Fruit fly (Drosophila melanogaster): ENCODE results near the gene CG34277.

CG34277 gene

dm6 chr3R:5371563-5371962 is 2.2 kb downstream of the CG34277 start, which contains the start of gene Polr2F (continued):
- peak; percentile 54; the same call in 2 of the 3 replicates for TF ChIP-seq Mrtf (GFP tag; IDR thresholded peaks at IDR 0.05)
- TF ChIP-seq CG32532 (GFP tag; IDR thresholded peaks at IDR 0.05): peak; percentile 87
- peak; percentile 71 for TF ChIP-seq CG17359 (tag; optimal IDR thresholded peaks at IDR 0.05)
- TF ChIP-seq croc (GFP tag; conservative IDR thresholded peaks at IDR 0.05): peak; percentile 44; the same call in 2 of the 3 replicates
- no peak for TF ChIP-seq sna (GFP tag; IDR thresholded peaks at IDR 0.05; ENCODE audit: partially characterized antibody)
- peak; percentile 64; the same call in 2 of the 3 replicates for TF ChIP-seq CG2889 (GFP tag; IDR thresholded peaks at IDR 0.05)
- TF ChIP-seq ewg (GFP tag; optimal IDR thresholded peaks at IDR 0.05): peak; percentile 100
- peak; percentile 75 for TF ChIP-seq CG11085 (GFP tag; IDR thresholded peaks at IDR 0.05)
- TF ChIP-seq Drgx (GFP tag; IDR thresholded peaks at IDR 0.05): peak; percentile 63
- TF ChIP-seq CG1024 (GFP tag; IDR thresholded peaks at IDR 0.05): peak; percentile 53
- TF ChIP-seq cg (GFP tag; optimal IDR thresholded peaks at IDR 0.05): no peak
- peak; percentile 76 for TF ChIP-seq ranshi (GFP tag; IDR thresholded peaks at IDR 0.05)
- peak; percentile 61 for TF ChIP-seq pfk (GFP tag; optimal IDR thresholded peaks at IDR 0.05)
- peak; percentile 92 for TF ChIP-seq Dip3 (GFP tag; optimal IDR thresholded peaks at IDR 0.05)
- TF ChIP-seq CG2120 (GFP tag; optimal IDR thresholded peaks at IDR 0.05): peak; percentile 97
- TF ChIP-seq jigr1 (GFP tag; IDR thresholded peaks at IDR 0.05): no peak
- peak; percentile 99 for TF ChIP-seq Med (GFP tag)
- TF ChIP-seq fu2 (GFP tag; optimal IDR thresholded peaks at IDR 0.05): peak; percentile 95
- peak; percentile 36 for TF ChIP-seq Jarid2 (GFP tag; optimal IDR thresholded peaks at IDR 0.05)
- peak; percentile 89 for TF ChIP-seq CG15514 (GFP tag; optimal IDR thresholded peaks at IDR 0.05)
- peak; percentile 63 for TF ChIP-seq trem (tag; optimal IDR thresholded peaks at IDR 0.05)
- TF ChIP-seq Atf-2 (GFP tag; optimal IDR thresholded peaks at IDR 0.05): peak; percentile 82
- peak; percentile 38; the same call in 1 of the 2 replicates for TF ChIP-seq hbn (GFP tag; IDR thresholded peaks at IDR 0.05; ENCODE audit: partially characterized antibody)
- TF ChIP-seq nom (GFP tag; optimal IDR thresholded peaks at IDR 0.05): peak; percentile 54
- peak; percentile 26; the same call in 1 of the 2 replicates for TF ChIP-seq inv (GFP tag; IDR thresholded peaks at IDR 0.05; ENCODE audit: partially characterized antibody)
- 0 out of 4 replicates have a peak, but pooled peaks have one; percentile 45 for TF ChIP-seq Dll (GFP tag; IDR thresholded peaks at IDR 0.05; ENCODE audit: partially characterized antibody)
- TF ChIP-seq ap (GFP tag; IDR thresholded peaks at IDR 0.05): peak; percentile 43; the same call in 1 of the 2 replicates
- TF ChIP-seq gem (tag; optimal IDR thresholded peaks at IDR 0.05): no peak
- peak; percentile 64 for TF ChIP-seq schlank (tag; optimal IDR thresholded peaks at IDR 0.05)
- TF ChIP-seq pho (GFP tag; optimal IDR thresholded peaks at IDR 0.05): peak; percentile 91
- peak; percentile 70 for TF ChIP-seq Atf6 (GFP tag; IDR thresholded peaks at IDR 0.05)
- TF ChIP-seq kni (GFP tag; optimal IDR thresholded peaks at IDR 0.05): peak; percentile 32
- TF ChIP-seq vfl (GFP tag; optimal IDR thresholded peaks at IDR 0.05): peak; percentile 91
- TF ChIP-seq CG3995 (GFP tag; optimal IDR thresholded peaks at IDR 0.05): peak; percentile 96
- no peak for TF ChIP-seq mld (GFP tag; IDR thresholded peaks at IDR 0.05; ENCODE audit: partially characterized antibody)
- no peak for TF ChIP-seq CG15479 (GFP tag; optimal IDR thresholded peaks at IDR 0.05)
- TF ChIP-seq Xrp1 (GFP tag; IDR thresholded peaks at IDR 0.05): peak; percentile 79
- TF ChIP-seq CG8281 (tag; optimal IDR thresholded peaks at IDR 0.05): no peak
- TF ChIP-seq ATbp (GFP tag; optimal IDR thresholded peaks at IDR 0.05): peak; percentile 23
- peak; percentile 96 for TF ChIP-seq gro (GFP tag; optimal IDR thresholded peaks at IDR 0.05)
- peak in 1 of 3 experiments; percentile 74 for TF ChIP-seq Stat92E (GFP tag; optimal IDR thresholded peaks at IDR 0.05)
- peak; percentile 92 for TF ChIP-seq CG7928 (GFP tag; optimal IDR thresholded peaks at IDR 0.05)
- peak; percentile 53; the same call in 2 of the 3 replicates for TF ChIP-seq CG6175 (GFP tag; IDR thresholded peaks at IDR 0.05)
- TF ChIP-seq vvl (GFP tag; IDR thresholded peaks at IDR 0.05): peak; percentile 87
- TF ChIP-seq CG30431 (GFP tag; optimal IDR thresholded peaks at IDR 0.05): peak; percentile 70
- peak; percentile 76 for TF ChIP-seq lmd (GFP tag; IDR thresholded peaks at IDR 0.05)
- peak; percentile 93 for TF ChIP-seq Dad (GFP tag; optimal IDR thresholded peaks at IDR 0.05)
- peak; percentile 67; the same call in 2 of the 3 replicates for TF ChIP-seq tgo (GFP tag; IDR thresholded peaks at IDR 0.05)
- TF ChIP-seq CG33557 (GFP tag; optimal IDR thresholded peaks at IDR 0.05): peak; percentile 63
- peak; percentile 22; the same call in 1 of the 2 replicates for TF ChIP-seq gsb (GFP tag; IDR thresholded peaks at IDR 0.05)
